Fruit fly (Drosophila melanogaster) whole organism, embryonic: ENCODE measurements around the gene lobo.

Source experiments
- Bdp1 ChIP-seq: fragments of 200-800 bp; sonication (Bioruptor generic); optimal IDR thresholded peaks from 3 replicates; lab custom pipeline; 2016; ENCODE audit warnings: missing biosample characterization, missing genetic modification characterization
- CG10274 ChIP-seq: fragments of 200-800 bp; sonication (Bioruptor generic); optimal IDR thresholded peaks from 3 replicates; lab custom pipeline; 2017; ENCODE audit warnings: missing biosample characterization, mild to moderate bottlenecking, missing genetic modification characterization
- CG11560 ChIP-seq: fragments of 200-800 bp; sonication (Bioruptor generic); IDR thresholded peaks from 3 replicates; pipeline ENCODE4 v1.3.6; 2022; ENCODE audit warnings: missing biosample characterization, missing genetic modification characterization
- CG12219 ChIP-seq: fragments of 200-800 bp; sonication (Bioruptor generic); optimal IDR thresholded peaks from 3 replicates; lab custom pipeline; 2018; ENCODE audit warnings: missing biosample characterization, mild to moderate bottlenecking, missing genetic modification characterization
- CG13296 ChIP-seq: fragments of 200-800 bp; sonication (Bioruptor generic); optimal IDR thresholded peaks from 3 replicates; lab custom pipeline; 2018; ENCODE audit warnings: missing biosample characterization, mild to moderate bottlenecking, missing genetic modification characterization
- CG14860 ChIP-seq: fragments of 200-800 bp; sonication (Bioruptor generic); IDR thresholded peaks from 3 replicates; pipeline ENCODE4 v1.3.6; 2022; ENCODE audit warnings: missing biosample characterization, missing genetic modification characterization; ENCODE audit not compliant: partially characterized antibody
- CG15073 ChIP-seq: fragments of 200-800 bp; sonication (Bioruptor generic); optimal IDR thresholded peaks from 2 replicates; lab custom pipeline; 2016; ENCODE audit warnings: missing biosample characterization, missing genetic modification characterization
- CG18619 ChIP-seq: fragments of 200-800 bp; sonication (Bioruptor generic); optimal IDR thresholded peaks from 3 replicates; lab custom pipeline; 2017; ENCODE audit warnings: missing biosample characterization, mild to moderate bottlenecking, missing genetic modification characterization
- CG32532 ChIP-seq: fragments of 200-800 bp; sonication (Bioruptor generic); IDR thresholded peaks from 2 replicates; pipeline ENCODE4 v1.3.6; 2022; ENCODE audit warnings: missing biosample characterization, missing genetic modification characterization
- CG4424 ChIP-seq: fragments of 200-800 bp; sonication (Bioruptor generic); optimal IDR thresholded peaks from 3 replicates; lab custom pipeline; 2016; ENCODE audit warnings: missing biosample characterization, missing genetic modification characterization
- CG5953 ChIP-seq: fragments of 200-800 bp; sonication (Bioruptor generic); IDR thresholded peaks from 2 replicates; pipeline ENCODE4 v1.3.6; 2022; ENCODE audit warnings: missing biosample characterization, missing genetic modification characterization
- CG6175 ChIP-seq: fragments of 200-800 bp; sonication (Bioruptor generic); IDR thresholded peaks from 3 replicates; pipeline ENCODE4 v1.3.6; 2022; ENCODE audit warnings: missing biosample characterization, missing genetic modification characterization
- CG9609 ChIP-seq: fragments of 200-800 bp; sonication (Bioruptor generic); optimal IDR thresholded peaks from 3 replicates; lab custom pipeline; 2016; ENCODE audit warnings: missing biosample characterization, missing genetic modification characterization
- CG9932 ChIP-seq: fragments of 200-800 bp; sonication (Bioruptor generic); IDR thresholded peaks from 2 replicates; pipeline ENCODE4 v1.3.6; 2022; ENCODE audit warnings: missing biosample characterization, missing genetic modification characterization
- D19B ChIP-seq: fragments of 200-800 bp; sonication (Bioruptor generic); optimal IDR thresholded peaks from 2 replicates; lab custom pipeline; 2017; ENCODE audit warnings: missing biosample characterization, mild to moderate bottlenecking, missing genetic modification characterization
- Dp ChIP-seq: fragments of 200-800 bp; sonication (Bioruptor generic); optimal IDR thresholded peaks from 2 replicates; lab custom pipeline; 2018; ENCODE audit warnings: missing biosample characterization, mild to moderate bottlenecking, missing genetic modification characterization, moderate library complexity
- Drgx ChIP-seq: fragments of 200-800 bp; sonication (Bioruptor generic); IDR thresholded peaks from 2 replicates; pipeline ENCODE4 v1.3.6; 2022; ENCODE audit warnings: missing biosample characterization, missing genetic modification characterization
- Ets97D ChIP-seq: fragments of 200-800 bp; sonication (Bioruptor generic); optimal IDR thresholded peaks from 3 replicates; lab custom pipeline; 2016; ENCODE audit warnings: missing biosample characterization, missing genetic modification characterization
- Hey ChIP-seq: fragments of 200-800 bp; sonication (Bioruptor generic); optimal IDR thresholded peaks from 3 replicates; lab custom pipeline; 2018; ENCODE audit warnings: missing biosample characterization, mild to moderate bottlenecking, missing genetic modification characterization
- Jarid2 ChIP-seq: fragments of 200-800 bp; sonication (Bioruptor generic); optimal IDR thresholded peaks from 3 replicates; lab custom pipeline; 2017; ENCODE audit warnings: mild to moderate bottlenecking, missing biosample characterization, missing genetic modification reagents, missing genetic modification characterization
- Mad ChIP-seq: fragments of 200-800 bp; sonication (Bioruptor generic); optimal IDR thresholded peaks from 2 replicates; lab custom pipeline; 2016; ENCODE audit warnings: missing biosample characterization, missing genetic modification characterization
- Max ChIP-seq: fragments of 200-800 bp; sonication (Bioruptor generic); optimal IDR thresholded peaks from 2 replicates; lab custom pipeline; 2016; ENCODE audit warnings: missing biosample characterization, mild to moderate bottlenecking, missing genetic modification characterization
- NC2α ChIP-seq: fragments of 200-800 bp; sonication (Bioruptor generic); optimal IDR thresholded peaks from 2 replicates; lab custom pipeline; 2016; ENCODE audit warnings: missing biosample characterization, missing genetic modification characterization
- Optix ChIP-seq: fragments of 200-800 bp; sonication (Bioruptor generic); IDR thresholded peaks from 3 replicates; pipeline ENCODE4 v1.3.6; 2022; ENCODE audit warnings: missing biosample characterization, missing genetic modification characterization
- Ptx1 ChIP-seq: fragments of 200-800 bp; sonication (Bioruptor generic); IDR thresholded peaks from 2 replicates; pipeline ENCODE4 v1.3.6; 2022; ENCODE audit warnings: missing biosample characterization, missing genetic modification characterization
- Stat92E ChIP-seq, 3 experiments: fragments of >200 bp in 2 of 3; fragments of 200-800 bp in 1 of 3; sonication (Bioruptor generic) in 1 of 3; optimal IDR thresholded peaks; 2 replicates each; lab custom pipeline; 2017 to 2019; ENCODE audit warnings: missing biosample characterization in 3 of 3, missing genetic modification characterization in 3 of 3, mild to moderate bottlenecking in 1 of 3, moderate library complexity in 1 of 3
- ash1 ChIP-seq: fragments of 200-800 bp; sonication (Bioruptor generic); optimal IDR thresholded peaks from 2 replicates; lab custom pipeline; 2018; ENCODE audit warnings: missing biosample characterization, mild to moderate bottlenecking, missing genetic modification characterization
- cg ChIP-seq: fragments of 200-800 bp; sonication (Bioruptor generic); optimal IDR thresholded peaks from 3 replicates; lab custom pipeline; 2019; ENCODE audit warnings: missing biosample characterization, mild to moderate bottlenecking, missing genetic modification characterization, moderate library complexity
- cwo ChIP-seq: fragments of 200-800 bp; sonication (Bioruptor generic); optimal IDR thresholded peaks from 3 replicates; lab custom pipeline; 2017; ENCODE audit warnings: missing biosample characterization, missing genetic modification characterization, mild to moderate bottlenecking, moderate library complexity, missing genetic modification reagents
- dpn ChIP-seq, 2 experiments: fragments of 200-800 bp; sonication (Bioruptor generic); optimal IDR thresholded peaks; 3 replicates each; lab custom pipeline; 2016; ENCODE audit warnings: missing biosample characterization in 2 of 2, missing genetic modification characterization in 2 of 2
- fd102C ChIP-seq: fragments of 200-800 bp; sonication (Bioruptor generic); optimal IDR thresholded peaks from 2 replicates; lab custom pipeline; 2018; ENCODE audit warnings: missing biosample characterization, mild to moderate bottlenecking, missing genetic modification characterization, moderate library complexity
- gt ChIP-seq: fragments of 200-800 bp; sonication (Bioruptor generic); IDR thresholded peaks from 2 replicates; pipeline ENCODE4 v1.3.6; 2022; ENCODE audit warnings: missing biosample characterization, missing genetic modification characterization
- hkb ChIP-seq, 2 experiments: fragments of 200-800 bp in 1 of 2; fragments of >200 bp in 1 of 2; sonication (Bioruptor generic) in 1 of 2; IDR thresholded peaks in 1 of 2; optimal IDR thresholded peaks in 1 of 2; 2 replicates each; pipeline versions ENCODE4 v1.3.6 to Lab custom; 2017 to 2022; ENCODE audit warnings: missing biosample characterization in 1 of 2, missing genetic modification characterization in 1 of 2
- hth ChIP-seq: fragments of >200 bp; optimal IDR thresholded peaks from 2 replicates; lab custom pipeline; 2017; ENCODE audit warnings: inconsistent platforms
- inv ChIP-seq: fragments of 200-800 bp; sonication (Bioruptor generic); IDR thresholded peaks from 2 replicates; pipeline ENCODE4 v1.3.6; 2022; ENCODE audit warnings: missing biosample characterization, missing genetic modification characterization; ENCODE audit not compliant: partially characterized antibody
- lab ChIP-seq: fragments of 200-800 bp; sonication (Bioruptor generic); optimal IDR thresholded peaks from 3 replicates; lab custom pipeline; 2017; ENCODE audit warnings: missing biosample characterization, missing genetic modification characterization, mild to moderate bottlenecking, moderate library complexity, missing genetic modification reagents
- maf-S ChIP-seq: fragments of 200-800 bp; sonication (Bioruptor generic); optimal IDR thresholded peaks from 2 replicates; lab custom pipeline; 2016; ENCODE audit warnings: missing biosample characterization, missing genetic modification characterization
- nerfin-2 ChIP-seq: fragments of 200-800 bp; sonication (Bioruptor generic); IDR thresholded peaks from 2 replicates; pipeline ENCODE4 v1.3.6; 2022; ENCODE audit warnings: missing biosample characterization, missing genetic modification characterization; ENCODE audit not compliant: partially characterized antibody
- otp ChIP-seq: fragments of 200-800 bp; sonication (Bioruptor generic); IDR thresholded peaks from 3 replicates; pipeline ENCODE4, ENCODE4 v1.3.6; 2022; ENCODE audit warnings: missing biosample characterization, missing genetic modification characterization
- pros ChIP-seq: fragments of 200-800 bp; sonication (Bioruptor generic); optimal IDR thresholded peaks from 3 replicates; lab custom pipeline; 2019; ENCODE audit warnings: missing biosample characterization, mild to moderate bottlenecking, missing genetic modification characterization, moderate library complexity
- salm ChIP-seq: fragments of 200-800 bp; sonication (Bioruptor generic); optimal IDR thresholded peaks from 2 replicates; lab custom pipeline; 2018; ENCODE audit warnings: missing biosample characterization, mild to moderate bottlenecking, missing genetic modification characterization
- sim ChIP-seq: fragments of 200-800 bp; sonication (Bioruptor generic); IDR thresholded peaks from 2 replicates; pipeline ENCODE4 v1.3.6; 2022; ENCODE audit warnings: missing biosample characterization, missing genetic modification characterization
- sna ChIP-seq: fragments of 200-800 bp; sonication (Bioruptor generic); IDR thresholded peaks from 2 replicates; pipeline ENCODE4 v1.3.6; 2022; ENCODE audit warnings: missing biosample characterization, missing genetic modification characterization; ENCODE audit not compliant: partially characterized antibody
- so ChIP-seq: fragments of 200-800 bp; sonication (Bioruptor generic); IDR thresholded peaks from 3 replicates; pipeline ENCODE4 v1.3.6; 2022; ENCODE audit warnings: missing biosample characterization, missing genetic modification characterization
- ssp ChIP-seq: fragments of 200-800 bp; sonication (Bioruptor generic); IDR thresholded peaks from 2 replicates; pipeline ENCODE4 v1.3.6; 2022; ENCODE audit warnings: missing biosample characterization, missing genetic modification characterization
- sug ChIP-seq: fragments of 200-800 bp; optimal IDR thresholded peaks from 2 replicates; lab custom pipeline; 2019; ENCODE audit warnings: missing biosample characterization, mild to moderate bottlenecking, missing genetic modification characterization, moderate library complexity
- tll ChIP-seq, 2 experiments: fragments of 200-800 bp in 1 of 2; fragments of >200 bp in 1 of 2; sonication (Bioruptor generic) in 1 of 2; optimal IDR thresholded peaks; 2 replicates each; lab custom pipeline; 2017 to 2019; ENCODE audit warnings: missing biosample characterization in 2 of 2, missing genetic modification characterization in 2 of 2, mild to moderate bottlenecking in 1 of 2, moderate library complexity in 1 of 2

The lobo gene

DNA sequence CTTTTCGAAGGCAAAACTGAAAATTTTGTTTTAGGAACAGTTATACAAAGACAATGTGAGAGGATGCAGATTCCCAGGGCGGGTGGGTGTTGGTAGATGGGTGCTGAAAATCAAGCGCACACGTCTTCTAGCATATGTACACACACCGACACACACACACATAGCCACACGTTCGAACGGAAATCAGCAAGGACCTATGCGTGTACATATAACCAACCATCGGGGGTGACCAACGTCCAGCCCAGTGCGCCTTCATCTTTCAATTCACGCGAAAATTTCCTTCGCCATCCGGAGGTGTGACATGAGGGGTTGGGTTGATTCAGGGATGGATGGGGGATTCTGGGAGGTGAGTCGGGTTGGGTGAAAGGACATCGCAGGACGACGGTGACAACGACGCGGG lies 12.2 kb downstream of the lobo start:
- TF ChIP-seq Hey (tag; lab: Kevin White, UChicago): peak; percentile 52
- TF ChIP-seq cg (GFP tag; lab: Kevin White, UChicago): peak; percentile 29
- TF ChIP-seq D19B: no peak
- no peak for TF ChIP-seq CG9609 (GFP tag; lab: Kevin White, UChicago)
- peak; percentile 83 for TF ChIP-seq pros (GFP tag; lab: Kevin White, UChicago)
- TF ChIP-seq CG32532 (GFP tag; lab: Robert Waterston, UW): no peak
- TF ChIP-seq tll (GFP tag; optimal IDR thresholded peaks at IDR 0.05; lab: Kevin White, UChicago): peak in 1 of 2 experiments; percentile 27
- TF ChIP-seq, all 482 proteins: peak for 4

DNA sequence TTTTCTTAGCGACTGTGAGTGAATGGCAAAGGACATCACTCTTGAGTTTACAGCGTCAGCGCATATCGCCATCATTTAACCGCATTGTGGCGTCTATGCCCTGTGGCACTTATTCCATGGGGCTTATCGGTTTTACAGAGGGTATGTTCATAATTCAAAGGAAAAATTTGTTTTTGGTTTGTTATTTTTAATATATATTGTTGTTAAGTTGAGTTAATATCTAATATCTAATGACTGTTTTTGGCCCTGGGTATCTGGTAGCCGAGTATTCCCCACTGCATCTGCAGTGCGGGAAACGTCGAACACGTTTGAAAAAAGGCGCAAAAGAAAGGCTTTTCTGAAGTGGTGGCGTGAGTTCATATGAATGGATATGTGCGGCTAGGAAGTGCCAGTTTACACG lies 15.1 kb downstream of the lobo start:
- TF ChIP-seq CG14860 (GFP tag; lab: Robert Waterston, UW): no peak
- TF ChIP-seq Mad (GFP tag; lab: Kevin White, UChicago): peak; percentile 63
- no peak for TF ChIP-seq Ets97D
- no peak for TF ChIP-seq sim (GFP tag; lab: Robert Waterston, UW)
- TF ChIP-seq CG18619 (GFP tag; lab: Kevin White, UChicago): peak; percentile 27
- no peak for TF ChIP-seq CG6175 (GFP tag; lab: Robert Waterston, UW)
- TF ChIP-seq Bdp1 (GFP tag; lab: Kevin White, UChicago): peak; percentile 41
- no peak for TF ChIP-seq ash1 (GFP tag; lab: Kevin White, UChicago)
- TF ChIP-seq Stat92E (GFP tag; optimal IDR thresholded peaks at IDR 0.05; lab: Kevin White, UChicago): no peak
- no peak; the same call in 2 of the 3 replicates for TF ChIP-seq CG11560 (tag; lab: Robert Waterston, UW)
- TF ChIP-seq nerfin-2 (GFP tag; lab: Robert Waterston, UW): 0 out of 2 replicates have a peak, but pooled peaks have one; percentile 26
- no peak for TF ChIP-seq CG15073 (GFP tag; lab: Kevin White, UChicago)
- TF ChIP-seq Ptx1 (GFP tag; lab: Robert Waterston, UW): peak; percentile 56; the same call in 1 of the 2 replicates
- peak; percentile 20; the same call in 1 of the 2 replicates for TF ChIP-seq CG9932
- peak; percentile 59 for TF ChIP-seq CG12219
- TF ChIP-seq sug (tag; lab: Kevin White, UChicago): no peak
- peak; percentile 28 for TF ChIP-seq Max
- TF ChIP-seq ssp: peak; percentile 37; the same call in 1 of the 2 replicates
- peak; percentile 78; the same call in 2 of the 3 replicates for TF ChIP-seq so (GFP tag; lab: Robert Waterston, UW)
- no peak for TF ChIP-seq salm (tag; lab: Kevin White, UChicago)
- 0 out of 2 replicates have a peak, but pooled peaks have one; percentile 33 for TF ChIP-seq Drgx (GFP tag; lab: Robert Waterston, UW)
- TF ChIP-seq gt (GFP tag; lab: Robert Waterston, UW): 0 out of 2 replicates have a peak, but pooled peaks have one; percentile 33
- TF ChIP-seq CG13296: no peak
- peak in 1 of 2 experiments; percentile 66 for TF ChIP-seq dpn (GFP tag; optimal IDR thresholded peaks at IDR 0.05; lab: Kevin White, UChicago)
- no peak for TF ChIP-seq hkb (optimal IDR thresholded peaks at IDR 0.05; lab: Kevin White, UChicago)
- 0 out of 2 replicates have a peak, but pooled peaks have one; percentile 35 for TF ChIP-seq hkb (GFP tag; IDR thresholded peaks at IDR 0.05; lab: Robert Waterston, UW)
- TF ChIP-seq Jarid2: no peak
- TF ChIP-seq NC2α (GFP tag; lab: Kevin White, UChicago): peak; percentile 11
- no peak for TF ChIP-seq sna
- no peak for TF ChIP-seq hth (lab: Kevin White, UChicago)
- no peak for TF ChIP-seq cwo (GFP tag; lab: Kevin White, UChicago)
- no peak for TF ChIP-seq inv (GFP tag; lab: Robert Waterston, UW)
- TF ChIP-seq fd102C (GFP tag; lab: Kevin White, UChicago): peak; percentile 89
- TF ChIP-seq otp: peak; percentile 89
- TF ChIP-seq CG5953: 0 out of 2 replicates have a peak, but pooled peaks have one; percentile 59
- peak; percentile 83; the same call in 2 of the 3 replicates for TF ChIP-seq Optix (GFP tag; lab: Robert Waterston, UW)
- peak; percentile 5 for TF ChIP-seq CG4424 (GFP tag; lab: Kevin White, UChicago)
- TF ChIP-seq CG10274 (GFP tag; lab: Kevin White, UChicago): no peak
- TF ChIP-seq Dp (GFP tag; lab: Kevin White, UChicago): no peak
- TF ChIP-seq lab (GFP tag; lab: Kevin White, UChicago): peak; percentile 53
- no peak for TF ChIP-seq maf-S
